Worm (Caenorhabditis elegans): ENCODE data around the gene ptr-4.

- no peak for TF ChIP-seq ztf-23 (GFP tag; IDR thresholded peaks at IDR 0.05)
- no peak for TF ChIP-seq cog-1 (tag; optimal IDR thresholded peaks at IDR 0.05)
- TF ChIP-seq klf-2 (GFP tag; conservative IDR thresholded peaks at IDR 0.05), result no peak
Observed at ce11 chrX:6031169-6031568, 34.6 kb downstream of the ptr-4 start, which contains the start of gene ipp-5.

Measured in whole organism, midembryonic.